Fruit fly (Drosophila melanogaster): ENCODE results near the gene PlexB.

dm6 chr4:43936-44260, 320 bp upstream of the PlexB start:
- TF ChIP-seq lola (GFP tag; optimal IDR thresholded peaks at IDR 0.05) (no peak), dsf (GFP tag; optimal IDR thresholded peaks at IDR 0.05; ENCODE audit: borderline replicate concordance) (no peak), Rel (GFP tag; optimal IDR thresholded peaks at IDR 0.05) (no peak), Rel (tag; optimal IDR thresholded peaks at IDR 0.05) (no peak), h (GFP tag; optimal IDR thresholded peaks at IDR 0.05) (no peak), OdsH (GFP tag; optimal IDR thresholded peaks at IDR 0.05) (no peak), rgr (GFP tag; optimal IDR thresholded peaks at IDR 0.05) (no peak), pan (optimal IDR thresholded peaks at IDR 0.05) (no peak), Hr78 (GFP tag; optimal IDR thresholded peaks at IDR 0.05) (no peak), usp (GFP tag; optimal IDR thresholded peaks at IDR 0.05) (no peak), fru (GFP tag; optimal IDR thresholded peaks at IDR 0.05) (no peak), psq (GFP tag; optimal IDR thresholded peaks at IDR 0.05) (no peak), N (GFP tag; optimal IDR thresholded peaks at IDR 0.05) (no peak)
